Fruit fly (Drosophila melanogaster) whole organism, embryonic: Measurements from ENCODE around the gene Mdh1.

Source experiments
- Abd-B ChIP-seq: fragments of 200-800 bp; sonication (Bioruptor generic); optimal IDR thresholded peaks from 2 replicates; lab custom pipeline; 2018; ENCODE audit warnings: missing biosample characterization, mild to moderate bottlenecking, missing genetic modification characterization, moderate library complexity
- B-H1 ChIP-seq: fragments of 200-800 bp; sonication (Bioruptor generic); IDR thresholded peaks from 3 replicates; pipeline ENCODE4 v1.3.6; 2022; ENCODE audit warnings: missing biosample characterization, missing genetic modification characterization
- CG10431 ChIP-seq: fragments of 200-800 bp; sonication (Bioruptor generic); optimal IDR thresholded peaks from 3 replicates; lab custom pipeline; 2018; ENCODE audit warnings: missing biosample characterization, mild to moderate bottlenecking, missing genetic modification characterization
- CG11247 ChIP-seq: fragments of 200-800 bp; sonication (Bioruptor generic); IDR thresholded peaks from 2 replicates; pipeline ENCODE4 v1.3.6; 2022; ENCODE audit warnings: missing biosample characterization, missing genetic modification characterization
- CG11456 ChIP-seq: fragments of 200-800 bp; sonication (Bioruptor generic); IDR thresholded peaks from 3 replicates; pipeline ENCODE4 v1.3.6; 2022; ENCODE audit warnings: missing biosample characterization, missing genetic modification characterization
- CG11504 ChIP-seq: fragments of 200-800 bp; sonication (Bioruptor generic); optimal IDR thresholded peaks from 3 replicates; lab custom pipeline; 2019; ENCODE audit warnings: missing biosample characterization, mild to moderate bottlenecking, missing genetic modification characterization, moderate library complexity
- CG13296 ChIP-seq: fragments of 200-800 bp; sonication (Bioruptor generic); optimal IDR thresholded peaks from 3 replicates; lab custom pipeline; 2018; ENCODE audit warnings: missing biosample characterization, mild to moderate bottlenecking, missing genetic modification characterization
- CG14710 ChIP-seq: fragments of 200-800 bp; sonication (Bioruptor generic); optimal IDR thresholded peaks from 3 replicates; lab custom pipeline; 2019; ENCODE audit warnings: missing biosample characterization, mild to moderate bottlenecking, missing genetic modification characterization, moderate library complexity
- CG15696 ChIP-seq: fragments of 200-800 bp; sonication (Bioruptor generic); optimal IDR thresholded peaks from 2 replicates; lab custom pipeline; 2019; ENCODE audit warnings: missing biosample characterization, mild to moderate bottlenecking, missing genetic modification characterization, moderate library complexity
- CG1647 ChIP-seq: fragments of 200-800 bp; sonication (Bioruptor generic); optimal IDR thresholded peaks from 3 replicates; lab custom pipeline; 2016; ENCODE audit warnings: missing biosample characterization, missing genetic modification characterization
- CG17359 ChIP-seq: fragments of 200-800 bp; sonication (Bioruptor generic); optimal IDR thresholded peaks from 3 replicates; lab custom pipeline; 2018; ENCODE audit warnings: missing biosample characterization, mild to moderate bottlenecking, missing genetic modification characterization, moderate library complexity
- CG17829 ChIP-seq: fragments of 200-800 bp; optimal IDR thresholded peaks from 2 replicates; lab custom pipeline; 2019; ENCODE audit warnings: missing biosample characterization, mild to moderate bottlenecking, missing genetic modification characterization, moderate library complexity
- CG18476 ChIP-seq: fragments of 200-800 bp; sonication (Bioruptor generic); optimal IDR thresholded peaks from 2 replicates; lab custom pipeline; 2016; ENCODE audit warnings: missing biosample characterization, mild to moderate bottlenecking, missing genetic modification characterization
- CG18599 ChIP-seq: fragments of 200-800 bp; sonication (Bioruptor generic); optimal IDR thresholded peaks from 3 replicates; lab custom pipeline; 2017; ENCODE audit warnings: missing biosample characterization, missing genetic modification characterization, mild to moderate bottlenecking, moderate library complexity, missing genetic modification reagents
- CG2120 ChIP-seq: fragments of 200-800 bp; sonication (Bioruptor generic); optimal IDR thresholded peaks from 3 replicates; lab custom pipeline; 2016; ENCODE audit warnings: missing biosample characterization, missing genetic modification characterization
- CG2199 ChIP-seq: fragments of 200-800 bp; sonication (Bioruptor generic); IDR thresholded peaks from 3 replicates; pipeline ENCODE4 v1.3.6; 2022; ENCODE audit warnings: missing biosample characterization, missing genetic modification characterization
- CG31224 ChIP-seq: fragments of 200-800 bp; sonication (Bioruptor generic); IDR thresholded peaks from 2 replicates; pipeline ENCODE4 v1.3.6; 2022; ENCODE audit warnings: missing biosample characterization, missing genetic modification characterization
- CG31441 ChIP-seq: fragments of 200-800 bp; sonication (Bioruptor generic); IDR thresholded peaks from 2 replicates; pipeline ENCODE4 v1.3.6; 2022; ENCODE audit warnings: missing biosample characterization, missing genetic modification characterization
- CG32532 ChIP-seq: fragments of 200-800 bp; sonication (Bioruptor generic); IDR thresholded peaks from 2 replicates; pipeline ENCODE4 v1.3.6; 2022; ENCODE audit warnings: missing biosample characterization, missing genetic modification characterization
- CG32767 ChIP-seq: fragments of 200-800 bp; sonication (Bioruptor generic); IDR thresholded peaks from 2 replicates; pipeline ENCODE4 v1.3.6; 2022; ENCODE audit warnings: missing biosample characterization, missing genetic modification characterization
- CG3726 ChIP-seq: fragments of 200-800 bp; sonication (Bioruptor generic); IDR thresholded peaks from 3 replicates; pipeline ENCODE4, ENCODE4 v1.3.6; 2022; ENCODE audit warnings: missing biosample characterization, missing genetic modification characterization
- CG6654 ChIP-seq: fragments of 200-800 bp; sonication (Bioruptor generic); optimal IDR thresholded peaks from 2 replicates; lab custom pipeline; 2017; ENCODE audit warnings: missing biosample characterization, mild to moderate bottlenecking, missing genetic modification characterization
- CG7556 ChIP-seq: fragments of 200-800 bp; sonication (Bioruptor generic); optimal IDR thresholded peaks from 2 replicates; lab custom pipeline; 2017; ENCODE audit warnings: missing biosample characterization, mild to moderate bottlenecking, missing genetic modification characterization
- CG7786 ChIP-seq: fragments of 200-800 bp; sonication (Bioruptor generic); optimal IDR thresholded peaks from 2 replicates; lab custom pipeline; 2016; ENCODE audit warnings: missing biosample characterization, missing genetic modification characterization
- CG9609 ChIP-seq: fragments of 200-800 bp; sonication (Bioruptor generic); optimal IDR thresholded peaks from 3 replicates; lab custom pipeline; 2016; ENCODE audit warnings: missing biosample characterization, missing genetic modification characterization
- D ChIP-seq, 2 experiments: fragments of 200-800 bp in 1 of 2; fragments of >200 bp in 1 of 2; sonication (Bioruptor generic) in 1 of 2; optimal IDR thresholded peaks; 2 replicates in 1 of 2; 3 replicates in 1 of 2; lab custom pipeline; 2017; ENCODE audit warnings: mild to moderate bottlenecking in 1 of 2, missing biosample characterization in 1 of 2, missing genetic modification characterization in 1 of 2, missing genetic modification reagents in 1 of 2
- Neu2 ChIP-seq: fragments of 200-800 bp; sonication (Bioruptor generic); optimal IDR thresholded peaks from 3 replicates; lab custom pipeline; 2016; ENCODE audit warnings: missing biosample characterization, missing genetic modification characterization, borderline replicate concordance
- Nf-YB ChIP-seq: fragments of 200-800 bp; sonication (Bioruptor generic); optimal IDR thresholded peaks from 3 replicates; lab custom pipeline; 2019; ENCODE audit warnings: missing biosample characterization, mild to moderate bottlenecking, missing genetic modification characterization, moderate library complexity
- Sox100B ChIP-seq: fragments of 200-800 bp; sonication (Bioruptor generic); optimal IDR thresholded peaks from 3 replicates; lab custom pipeline; 2018; ENCODE audit warnings: missing biosample characterization, mild to moderate bottlenecking, missing genetic modification characterization
- Sry-δ ChIP-seq: fragments of 200-800 bp; sonication (Bioruptor generic); optimal IDR thresholded peaks from 2 replicates; lab custom pipeline; 2016; ENCODE audit warnings: missing biosample characterization, missing genetic modification characterization
- Tbp ChIP-seq: fragments of >200 bp; optimal IDR thresholded peaks from 2 replicates; lab custom pipeline; 2018; ENCODE audit warnings: missing biosample characterization, missing genetic modification characterization
- ash1 ChIP-seq: fragments of 200-800 bp; sonication (Bioruptor generic); optimal IDR thresholded peaks from 2 replicates; lab custom pipeline; 2018; ENCODE audit warnings: missing biosample characterization, mild to moderate bottlenecking, missing genetic modification characterization
- bsh ChIP-seq, 2 experiments: fragments of 200-800 bp; sonication (Bioruptor generic); optimal IDR thresholded peaks; 2 replicates each; lab custom pipeline; 2017 to 2018; ENCODE audit warnings: mild to moderate bottlenecking in 2 of 2, missing biosample characterization in 2 of 2, missing genetic modification characterization in 2 of 2, moderate library complexity in 1 of 2
- btn ChIP-seq: fragments of 200-800 bp; sonication (Bioruptor generic); optimal IDR thresholded peaks from 2 replicates; lab custom pipeline; 2016; ENCODE audit warnings: missing biosample characterization, missing genetic modification characterization
- cas ChIP-seq: fragments of 200-800 bp; sonication (Bioruptor generic); IDR thresholded peaks from 2 replicates; pipeline ENCODE4 v1.3.6; 2022; ENCODE audit warnings: missing biosample characterization, missing genetic modification characterization
- caup ChIP-seq: fragments of 200-800 bp; sonication (Bioruptor generic); optimal IDR thresholded peaks from 3 replicates; lab custom pipeline; 2017; ENCODE audit warnings: missing biosample characterization, mild to moderate bottlenecking, missing genetic modification characterization, moderate library complexity; ENCODE audit not compliant: severe bottlenecking
- da ChIP-seq: fragments of 200-800 bp; sonication (Bioruptor generic); optimal IDR thresholded peaks from 2 replicates; lab custom pipeline; 2016; ENCODE audit warnings: missing biosample characterization, missing genetic modification characterization
- dan ChIP-seq: fragments of 200-800 bp; sonication (Bioruptor generic); IDR thresholded peaks from 2 replicates; pipeline ENCODE4 v1.3.6; 2022; ENCODE audit warnings: missing biosample characterization, missing genetic modification characterization
- dpn ChIP-seq, 2 experiments: fragments of 200-800 bp; sonication (Bioruptor generic); optimal IDR thresholded peaks; 3 replicates each; lab custom pipeline; 2016; ENCODE audit warnings: missing biosample characterization in 2 of 2, missing genetic modification characterization in 2 of 2
- eve ChIP-seq, 2 experiments: fragments of >200 bp; optimal IDR thresholded peaks; 2 replicates each; lab custom pipeline; 2017; ENCODE audit warnings: missing biosample characterization in 2 of 2, missing genetic modification characterization in 2 of 2
- eyg ChIP-seq: fragments of 200-800 bp; sonication (Bioruptor generic); optimal IDR thresholded peaks from 3 replicates; lab custom pipeline; 2016; ENCODE audit warnings: missing biosample characterization, missing genetic modification characterization
- h ChIP-seq: fragments of >200 bp; optimal IDR thresholded peaks from 2 replicates; lab custom pipeline; 2017
- jigr1 ChIP-seq: fragments of 200-800 bp; sonication (Bioruptor generic); IDR thresholded peaks from 3 replicates; pipeline ENCODE4 v1.3.6; 2022; ENCODE audit warnings: missing biosample characterization, missing genetic modification characterization
- kni ChIP-seq: fragments of 200-800 bp; sonication (Bioruptor generic); optimal IDR thresholded peaks from 3 replicates; lab custom pipeline; 2017; ENCODE audit warnings: mild to moderate bottlenecking, missing biosample characterization, missing genetic modification reagents, missing genetic modification characterization
- lola ChIP-seq, 3 experiments: fragments of >200 bp in 2 of 3; fragments of 200-800 bp in 1 of 3; sonication (Bioruptor generic) in 1 of 3; optimal IDR thresholded peaks; 2 replicates each; lab custom pipeline; 2017 to 2019; ENCODE audit warnings: missing biosample characterization in 3 of 3, missing genetic modification characterization in 3 of 3, mild to moderate bottlenecking in 1 of 3, moderate library complexity in 1 of 3
- nau ChIP-seq: fragments of 200-800 bp; sonication (Bioruptor generic); optimal IDR thresholded peaks from 3 replicates; lab custom pipeline; 2017; ENCODE audit warnings: missing biosample characterization, mild to moderate bottlenecking, missing genetic modification characterization, missing genetic modification reagents
- pita ChIP-seq: fragments of 200-800 bp; sonication (Bioruptor generic); optimal IDR thresholded peaks from 2 replicates; lab custom pipeline; 2017; ENCODE audit warnings: missing biosample characterization, mild to moderate bottlenecking, missing genetic modification characterization
- pnt ChIP-seq: fragments of 200-800 bp; sonication (Bioruptor generic); optimal IDR thresholded peaks from 3 replicates; lab custom pipeline; 2016; ENCODE audit warnings: missing biosample characterization, missing genetic modification characterization
- trh ChIP-seq: fragments of 200-800 bp; sonication (Bioruptor generic); optimal IDR thresholded peaks from 2 replicates; lab custom pipeline; 2016; ENCODE audit warnings: missing biosample characterization, missing genetic modification characterization
- zen2 ChIP-seq: fragments of 200-800 bp; sonication (Bioruptor generic); IDR thresholded peaks from 3 replicates; pipeline ENCODE4 v1.3.6; 2022; ENCODE audit warnings: missing biosample characterization, missing genetic modification characterization; ENCODE audit not compliant: partially characterized antibody

Gene Mdh1

dm6 chr2L:10362408-10363067 is 33.6 kb downstream of the Mdh1 start, which contains the start of the genes Cand1 and pim (continued):
- TF ChIP-seq bsh (GFP tag; optimal IDR thresholded peaks at IDR 0.05; lab: Kevin White, UChicago): no peak
- TF ChIP-seq CG32532: no peak
- TF ChIP-seq Neu2 (GFP tag; lab: Kevin White, UChicago): no peak
- TF ChIP-seq pnt (GFP tag; lab: Kevin White, UChicago): no peak
- no peak for TF ChIP-seq CG2199 (GFP tag; lab: Robert Waterston, UW)
- no peak for TF ChIP-seq B-H1 (GFP tag; lab: Robert Waterston, UW)
- no peak for TF ChIP-seq pita (GFP tag; lab: Kevin White, UChicago)
- peak; percentile 81 for TF ChIP-seq Sry-δ
- no peak for TF ChIP-seq h
- TF ChIP-seq CG9609 (GFP tag; lab: Kevin White, UChicago): no peak
- peak; percentile 36 for TF ChIP-seq CG10431
- no peak for TF ChIP-seq CG7556 (GFP tag; lab: Kevin White, UChicago)
- TF ChIP-seq CG18599: no peak
- TF ChIP-seq Tbp (GFP tag; lab: Kevin White, UChicago): no peak
- no peak for TF ChIP-seq CG31441 (GFP tag; lab: Robert Waterston, UW)
- no peak for TF ChIP-seq CG6654 (GFP tag; lab: Kevin White, UChicago)
- no peak for TF ChIP-seq dan (GFP tag; lab: Robert Waterston, UW)
- TF ChIP-seq nau (GFP tag; lab: Kevin White, UChicago): no peak
- TF ChIP-seq cas (GFP tag; lab: Robert Waterston, UW): no peak
- TF ChIP-seq CG17359 (tag; lab: Kevin White, UChicago): no peak
- no peak for TF ChIP-seq CG11247 (GFP tag; lab: Robert Waterston, UW)
- TF ChIP-seq Abd-B (GFP tag; lab: Kevin White, UChicago): peak; percentile 36
- no peak; the same call in 2 of the 3 replicates for TF ChIP-seq zen2
- no peak for TF ChIP-seq Sox100B
- no peak for TF ChIP-seq D (optimal IDR thresholded peaks at IDR 0.05; lab: Kevin White, UChicago)
- TF ChIP-seq D (GFP tag; optimal IDR thresholded peaks at IDR 0.05; lab: Kevin White, UChicago): no peak
- no peak for TF ChIP-seq eve (GFP tag; optimal IDR thresholded peaks at IDR 0.05; lab: Kevin White, UChicago)
- TF ChIP-seq caup (GFP tag; lab: Kevin White, UChicago): no peak
- no peak for TF ChIP-seq CG11456 (GFP tag; lab: Robert Waterston, UW)
- no peak for TF ChIP-seq jigr1 (GFP tag; lab: Robert Waterston, UW)
- TF ChIP-seq CG2120 (GFP tag; lab: Kevin White, UChicago): peak; percentile 4
- TF ChIP-seq dpn (GFP tag; optimal IDR thresholded peaks at IDR 0.05; lab: Kevin White, UChicago): peak in 1 of 2 experiments; percentile 12
- no peak for TF ChIP-seq Nf-YB
- no peak for TF ChIP-seq CG15696 (tag; lab: Kevin White, UChicago)
- peak; percentile 77 for TF ChIP-seq CG14710
- TF ChIP-seq da: no peak
- TF ChIP-seq CG7786 (GFP tag; lab: Kevin White, UChicago): no peak
- no peak for TF ChIP-seq ash1 (GFP tag; lab: Kevin White, UChicago)
- TF ChIP-seq CG11504 (tag; lab: Kevin White, UChicago): no peak
- no peak for TF ChIP-seq kni (GFP tag; lab: Kevin White, UChicago)
- TF ChIP-seq CG31224 (GFP tag; lab: Robert Waterston, UW): no peak
- no peak for TF ChIP-seq CG32767
- no peak for TF ChIP-seq CG18476 (GFP tag; lab: Kevin White, UChicago)
- TF ChIP-seq CG1647 (GFP tag; lab: Kevin White, UChicago): no peak
- peak in 1 of 3 experiments; percentile 19 for TF ChIP-seq lola (GFP tag; optimal IDR thresholded peaks at IDR 0.05; lab: Kevin White, UChicago)
- no peak for TF ChIP-seq trh (GFP tag; lab: Kevin White, UChicago)
- TF ChIP-seq btn (GFP tag; lab: Kevin White, UChicago): no peak
- TF ChIP-seq eyg (GFP tag; lab: Kevin White, UChicago): no peak
- peak; percentile 69 for TF ChIP-seq CG17829 (tag; lab: Kevin White, UChicago)
- TF ChIP-seq CG13296: no peak
- no peak for TF ChIP-seq CG3726 (GFP tag; lab: Robert Waterston, UW)
